Worm (Caenorhabditis elegans): Measurements from ENCODE around the gene C17C3.3.
A peak's percentile ranks its signal among the peaks of the same experiment; 100 is the strongest.

C17C3.3 gene

ce11 chrII:5599326-5600044 lies 37.9 kb downstream of the C17C3.3 start, which contains the start of gene C17G10.10 (continued):
- TF ChIP-seq F55B11.4 (tag; optimal IDR thresholded peaks at IDR 0.05; ENCODE audit: borderline replicate concordance, insufficient read depth) (no peak), hlh-26 (GFP tag; conservative IDR thresholded peaks at IDR 0.05) (no peak), ztf-28 (GFP tag; IDR thresholded peaks at IDR 0.05) (no peak), ztf-26 (tag; optimal IDR thresholded peaks at IDR 0.05) (peak; percentile 21), sdz-38 (tag; optimal IDR thresholded peaks at IDR 0.05) (no peak), ztf-18 (tag; optimal IDR thresholded peaks at IDR 0.05) (peak; percentile 14), repo-1 (tag; optimal IDR thresholded peaks at IDR 0.05) (peak; percentile 78), C17E4.6 (GFP tag; IDR thresholded peaks at IDR 0.05) (no peak), atf-7 (tag; optimal IDR thresholded peaks at IDR 0.05) (peak; percentile 40), nhr-120 (GFP tag; IDR thresholded peaks at IDR 0.05) (no peak), Y53G8AR.9 (GFP tag; conservative IDR thresholded peaks at IDR 0.05) (peak; percentile 64; the same call in 1 of the 2 replicates), unc-62 (GFP tag; optimal IDR thresholded peaks at IDR 0.05) (no peak), K12H6.12 (tag; optimal IDR thresholded peaks at IDR 0.05) (no peak), rpc-1 (optimal IDR thresholded peaks at IDR 0.05) (no peak), rpc-1 (tag; optimal IDR thresholded peaks at IDR 0.05) (peak; percentile 15), ccch-3 (GFP tag; optimal IDR thresholded peaks at IDR 0.05) (no peak), F37B4.10 (GFP tag; IDR thresholded peaks at IDR 0.05) (no peak), ceh-91 (GFP tag; IDR thresholded peaks at IDR 0.05) (peak; percentile 12; the same call in 1 of the 2 replicates), attf-5 (GFP tag; optimal IDR thresholded peaks at IDR 0.05) (no peak), hsf-1 (GFP tag; IDR thresholded peaks at IDR 0.05) (no peak), nfyb-1 (GFP tag; IDR thresholded peaks at IDR 0.05) (peak; percentile 89), attf-3 (GFP tag; conservative IDR thresholded peaks at IDR 0.05) (no peak), bed-1 (GFP tag; IDR thresholded peaks at IDR 0.05) (no peak), ztf-6 (GFP tag; IDR thresholded peaks at IDR 0.05) (no peak), T26A5.8 (tag; optimal IDR thresholded peaks at IDR 0.05) (no peak), lin-54 (GFP tag; optimal IDR thresholded peaks at IDR 0.05) (peak; percentile 49), F52B5.7 (tag; optimal IDR thresholded peaks at IDR 0.05) (no peak), Y53F4B.3 (GFP tag; IDR thresholded peaks at IDR 0.05) (no peak), cebp-1 (GFP tag; IDR thresholded peaks at IDR 0.05) (no peak), cebp-1 (tag; optimal IDR thresholded peaks at IDR 0.05) (no peak), Y95B8A.8 (GFP tag; IDR thresholded peaks at IDR 0.05) (0 out of 2 replicates have a peak, but pooled peaks have one; percentile 61), die-1 (tag; optimal IDR thresholded peaks at IDR 0.05) (no peak), aptf-2 (GFP tag; conservative IDR thresholded peaks at IDR 0.05) (no peak), mxl-1 (tag; optimal IDR thresholded peaks at IDR 0.05) (no peak)

DNA sequence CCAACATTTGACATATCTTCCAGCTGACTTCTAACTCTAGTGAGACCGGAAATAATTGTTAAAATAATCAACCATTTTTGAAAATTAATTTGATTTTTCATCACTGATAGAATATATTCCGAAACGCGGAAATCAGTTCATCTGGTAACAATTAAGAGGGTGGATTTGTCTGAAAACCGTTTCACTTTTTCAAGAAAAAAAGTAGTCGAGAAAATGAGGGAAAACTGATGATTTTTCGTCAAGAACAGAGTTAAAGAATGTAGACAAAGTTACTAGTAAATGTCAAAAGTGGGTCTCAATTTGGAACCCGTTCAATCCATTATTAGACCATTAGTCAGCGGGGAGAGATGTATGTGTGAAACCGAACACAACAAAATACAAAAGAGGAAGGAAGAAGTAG lies 41.7 kb downstream of the C17C3.3 start, which contains the start of gene C17G10.6:
Gene C17G10.6 (minus strand): TSS at position 101 of the 400 bp plus-strand sequence.
- TF ChIP-seq ets-4 (GFP tag; optimal IDR thresholded peaks at IDR 0.05) (no peak), dox-1 (GFP tag; IDR thresholded peaks at IDR 0.05) (no peak), athp-1 (tag; optimal IDR thresholded peaks at IDR 0.05) (no peak), let-526 (GFP tag; IDR thresholded peaks at IDR 0.05) (no peak), C17E4.6 (GFP tag; IDR thresholded peaks at IDR 0.05) (no peak), K12H6.12 (tag; optimal IDR thresholded peaks at IDR 0.05) (no peak), dpl-1 (GFP tag; optimal IDR thresholded peaks at IDR 0.05) (no peak), ekl-4 (GFP tag; IDR thresholded peaks at IDR 0.05) (no peak), nfya-2 (GFP tag; IDR thresholded peaks at IDR 0.05) (no peak), Y95B8A.8 (GFP tag; IDR thresholded peaks at IDR 0.05) (no peak), fkh-3 (tag; optimal IDR thresholded peaks at IDR 0.05) (no peak), madf-8 (GFP tag; conservative IDR thresholded peaks at IDR 0.05) (no peak), egl-44 (GFP tag; IDR thresholded peaks at IDR 0.05) (no peak), lin-26 (GFP tag; IDR thresholded peaks at IDR 0.05) (no peak), madf-6 (GFP tag; IDR thresholded peaks at IDR 0.05) (no peak), unc-130 (GFP tag; optimal IDR thresholded peaks at IDR 0.05) (no peak)
